Worm (Caenorhabditis elegans) whole organism, young adult: ENCODE measurements around the gene cest-2.1.
A peak's percentile ranks its signal among the peaks of the same experiment; 100 is the strongest.

Experiments used
- F23B12.7 ChIP-seq: sonication (generic microtip); optimal IDR thresholded peaks from 2 replicates; lab custom pipeline; 2017; ENCODE audit warnings: missing genetic modification characterization, mild to moderate bottlenecking, missing compliant biosample characterization, antibody characterized with exemption, moderate library complexity; ENCODE audit not compliant: insufficient read depth
- F55B11.4 ChIP-seq: sonication (generic microtip); optimal IDR thresholded peaks from 2 replicates; lab custom pipeline; 2016; ENCODE audit warnings: missing compliant biosample characterization, missing genetic modification characterization, borderline replicate concordance; ENCODE audit not compliant: insufficient read depth
- K12H6.12 ChIP-seq: fragments of 200-800 bp; sonication (Bioruptor generic); optimal IDR thresholded peaks from 2 replicates; lab custom pipeline; 2018; ENCODE audit warnings: mild to moderate bottlenecking, missing genetic modification characterization, missing compliant biosample characterization
- T07F8.4 ChIP-seq: sonication (generic microtip); optimal IDR thresholded peaks from 2 replicates; lab custom pipeline; 2016; ENCODE audit warnings: mild to moderate bottlenecking, missing genetic modification characterization, moderate library complexity, missing compliant biosample characterization
- Y95B8A.8 ChIP-seq: fragments of 200-800 bp; sonication (Bioruptor generic); IDR thresholded peaks from 2 replicates; pipeline ENCODE4 v1.3.6; 2022; ENCODE audit warnings: missing genetic modification reagents, missing genetic modification characterization, missing compliant biosample characterization
- ZK185.1 ChIP-seq: sonication (generic microtip); optimal IDR thresholded peaks from 2 replicates; lab custom pipeline; 2016; ENCODE audit warnings: mild to moderate bottlenecking, missing genetic modification characterization, missing compliant biosample characterization; ENCODE audit not compliant: poor library complexity, severe bottlenecking
- attf-6 ChIP-seq: fragments of 200-800 bp; sonication (Bioruptor generic); IDR thresholded peaks from 2 replicates; pipeline ENCODE4 v1.3.6; 2022; ENCODE audit warnings: missing genetic modification reagents, missing genetic modification characterization, missing compliant biosample characterization
- ceh-100 ChIP-seq: fragments of 200-800 bp; sonication (Bioruptor generic); IDR thresholded peaks from 2 replicates; pipeline ENCODE4 v1.3.6; 2022; ENCODE audit warnings: missing genetic modification reagents, missing genetic modification characterization, missing compliant biosample characterization
- ceh-27 ChIP-seq: fragments of 200-800 bp; sonication (Bioruptor generic); optimal IDR thresholded peaks from 2 replicates; lab custom pipeline; 2018; ENCODE audit warnings: mild to moderate bottlenecking, missing genetic modification characterization, moderate library complexity, missing compliant biosample characterization
- chd-7 ChIP-seq: sonication (generic microtip); optimal IDR thresholded peaks from 2 replicates; lab custom pipeline; 2016; ENCODE audit warnings: mild to moderate bottlenecking, missing genetic modification characterization, moderate library complexity, missing compliant biosample characterization
- dox-1 ChIP-seq: fragments of 200-800 bp; sonication (Bioruptor generic); IDR thresholded peaks from 2 replicates; pipeline ENCODE4 v1.3.6; 2022; ENCODE audit warnings: missing genetic modification reagents, missing genetic modification characterization, missing compliant biosample characterization
- egl-44 ChIP-seq: fragments of 200-800 bp; sonication (Bioruptor generic); IDR thresholded peaks from 2 replicates; pipeline ENCODE4 v1.3.6; 2022; ENCODE audit warnings: missing genetic modification reagents, missing genetic modification characterization, missing compliant biosample characterization
- egrh-3 ChIP-seq: fragments of 200-800 bp; sonication (Bioruptor generic); IDR thresholded peaks from 2 replicates; pipeline ENCODE4 v1.3.6; 2022; ENCODE audit warnings: missing genetic modification reagents, missing genetic modification characterization, missing compliant biosample characterization
- gei-17 ChIP-seq: fragments of 200-800 bp; sonication (Bioruptor generic); optimal IDR thresholded peaks from 2 replicates; lab custom pipeline; 2018; ENCODE audit warnings: mild to moderate bottlenecking, missing genetic modification characterization, missing compliant biosample characterization
- hmg-1.2 ChIP-seq: fragments of 200-800 bp; sonication (Bioruptor generic); IDR thresholded peaks from 2 replicates; pipeline ENCODE4 v1.3.6; 2022; ENCODE audit warnings: missing genetic modification reagents, missing genetic modification characterization, missing compliant biosample characterization
- hmg-20 ChIP-seq: fragments of 200-800 bp; sonication (Bioruptor generic); IDR thresholded peaks from 2 replicates; pipeline ENCODE4 v1.3.6; 2022; ENCODE audit warnings: missing genetic modification reagents, missing genetic modification characterization, missing compliant biosample characterization
- hrde-1 ChIP-seq: sonication (generic microtip); optimal IDR thresholded peaks from 2 replicates; lab custom pipeline; 2016; ENCODE audit warnings: missing genetic modification characterization, mild to moderate bottlenecking, missing compliant biosample characterization, moderate library complexity, missing genotype, missing genetic modification reagents, borderline replicate concordance
- lin-40 ChIP-seq: sonication (generic microtip); optimal IDR thresholded peaks from 2 replicates; lab custom pipeline; 2016; ENCODE audit warnings: missing genetic modification characterization, mild to moderate bottlenecking, missing compliant biosample characterization, missing genotype, missing genetic modification reagents
- lir-1 ChIP-seq: fragments of 200-800 bp; sonication (Bioruptor generic); conservative IDR thresholded peaks from 2 replicates; pipeline ENCODE4 v1.3.6; 2022; ENCODE audit warnings: missing genetic modification reagents, missing genetic modification characterization, missing compliant biosample characterization
- madf-3 ChIP-seq: fragments of 200-800 bp; sonication (Bioruptor generic); IDR thresholded peaks from 2 replicates; pipeline ENCODE4 v1.3.6; 2022; ENCODE audit warnings: missing genetic modification reagents, missing genetic modification characterization, missing compliant biosample characterization
- madf-6 ChIP-seq: fragments of 200-800 bp; sonication (Bioruptor generic); IDR thresholded peaks from 2 replicates; pipeline ENCODE4 v1.3.6; 2022; ENCODE audit warnings: missing genetic modification reagents, missing genetic modification characterization, missing compliant biosample characterization
- mes-4 ChIP-seq: sonication (generic microtip); optimal IDR thresholded peaks from 2 replicates; lab custom pipeline; 2016; ENCODE audit warnings: missing genotype, missing genetic modification characterization, missing compliant biosample characterization
- nfya-1 ChIP-seq: sonication (generic microtip); optimal IDR thresholded peaks from 2 replicates; lab custom pipeline; 2017; ENCODE audit warnings: antibody characterized with exemption, missing compliant biosample characterization, missing genetic modification characterization, borderline replicate concordance; ENCODE audit not compliant: insufficient read depth
- nfyb-1 ChIP-seq: fragments of 200-800 bp; sonication (Bioruptor generic); IDR thresholded peaks from 2 replicates; pipeline ENCODE4 v1.3.6; 2022; ENCODE audit warnings: missing genetic modification reagents, missing genetic modification characterization, missing compliant biosample characterization
- nhr-27 ChIP-seq: fragments of 200-800 bp; sonication (Bioruptor generic); optimal IDR thresholded peaks from 2 replicates; lab custom pipeline; 2018; ENCODE audit warnings: mild to moderate bottlenecking, missing genetic modification characterization, moderate library complexity, missing compliant biosample characterization
- nhr-90 ChIP-seq: sonication (generic microtip); optimal IDR thresholded peaks from 2 replicates; lab custom pipeline; 2016; ENCODE audit warnings: missing genotype, mild to moderate bottlenecking, missing genetic modification characterization, missing compliant biosample characterization
- pha-4 ChIP-seq: fragments of 150-350 bp; sonication (generic microtip); optimal IDR thresholded peaks from 2 replicates; lab custom pipeline; 2014; ENCODE audit warnings: missing biosample characterization, missing genetic modification reagents, missing genetic modification characterization
- rcor-1 ChIP-seq: fragments of 200-800 bp; sonication (Bioruptor generic); IDR thresholded peaks from 2 replicates; pipeline ENCODE4 v1.3.6; 2022; ENCODE audit warnings: missing genetic modification reagents, missing genetic modification characterization, missing compliant biosample characterization
- snpc-1.1 ChIP-seq: sonication (generic microtip); optimal IDR thresholded peaks from 2 replicates; lab custom pipeline; 2017; ENCODE audit warnings: missing genetic modification characterization, mild to moderate bottlenecking, missing compliant biosample characterization, antibody characterized with exemption, moderate library complexity, missing genotype, missing genetic modification reagents; ENCODE audit not compliant: insufficient read depth
- snpc-3.4 ChIP-seq: sonication (generic microtip); optimal IDR thresholded peaks from 2 replicates; lab custom pipeline; 2017; ENCODE audit warnings: missing genetic modification characterization, mild to moderate bottlenecking, missing compliant biosample characterization, antibody characterized with exemption, moderate library complexity, missing genotype, missing genetic modification reagents
- sptf-2 ChIP-seq: fragments of 200-800 bp; sonication (Bioruptor generic); optimal IDR thresholded peaks from 2 replicates; lab custom pipeline; 2018; ENCODE audit warnings: mild to moderate bottlenecking, missing genetic modification characterization, missing compliant biosample characterization
- tbx-9 ChIP-seq: sonication (generic microtip); optimal IDR thresholded peaks from 2 replicates; lab custom pipeline; 2016; ENCODE audit warnings: borderline replicate concordance, missing genetic modification characterization, inconsistent platforms, missing compliant biosample characterization
- zfh-2 ChIP-seq: fragments of 200-800 bp; sonication (Bioruptor generic); conservative IDR thresholded peaks from 2 replicates; pipeline ENCODE4 v1.3.6; 2022; ENCODE audit warnings: missing genetic modification reagents, missing genetic modification characterization, missing compliant biosample characterization
- ztf-6 ChIP-seq: fragments of 200-800 bp; sonication (Bioruptor generic); IDR thresholded peaks from 2 replicates; pipeline ENCODE4 v1.3.6; 2022; ENCODE audit warnings: missing genetic modification reagents, missing genetic modification characterization, missing compliant biosample characterization

cest-2.1 gene

ce11 chrV:14149125-14149524 is 22.2 kb downstream of the cest-2.1 start:
- TF ChIP-seq chd-7: no peak

ce11 chrV:14147114-14147513 is 24.2 kb downstream of the cest-2.1 start:
- TF ChIP-seq zfh-2 (GFP tag; lab: Robert Waterston, UW): peak; percentile 65
- TF ChIP-seq ceh-100 (GFP tag; lab: Robert Waterston, UW): no peak
- no peak for TF ChIP-seq dox-1 (GFP tag; lab: Robert Waterston, UW)

ce11 chrV:14146199-14146598 is 25.1 kb downstream of the cest-2.1 start, which contains the start of gene acs-10:
acs-10 (plus strand) TSS chrV:14146499.
- TF ChIP-seq rcor-1 (GFP tag; lab: Robert Waterston, UW): no peak
- TF ChIP-seq attf-6 (GFP tag; lab: Robert Waterston, UW): no peak

ce11 chrV:14145267-14145666 is 26.0 kb downstream of the cest-2.1 start, which contains the start of gene par-1:
par-1 (minus strand) TSS chrV:14145367.
- TF ChIP-seq madf-3 (GFP tag; lab: Robert Waterston, UW): no peak
- TF ChIP-seq lir-1 (GFP tag; lab: Robert Waterston, UW): no peak
- TF ChIP-seq mes-4: no peak
- TF ChIP-seq gei-17 (GFP tag; lab: Kevin White, UChicago): no peak
- TF ChIP-seq Y95B8A.8 (GFP tag; lab: Robert Waterston, UW): no peak
- TF ChIP-seq tbx-9 (tag; lab: Kevin White, UChicago): no peak
- TF ChIP-seq hrde-1 (tag; lab: Kevin White, UChicago): no peak
- TF ChIP-seq sptf-2 (GFP tag; lab: Kevin White, UChicago): no peak
- no peak for TF ChIP-seq nhr-90 (tag; lab: Kevin White, UChicago)
- TF ChIP-seq madf-6 (GFP tag; lab: Robert Waterston, UW): no peak
- no peak for TF ChIP-seq nhr-27 (tag; lab: Kevin White, UChicago)
- no peak for TF ChIP-seq ceh-100 (GFP tag; lab: Robert Waterston, UW)
- TF ChIP-seq pha-4: no peak

ce11 chrV:14143634-14144033 is 27.6 kb downstream of the cest-2.1 start:
- no peak for TF ChIP-seq ceh-27 (GFP tag; lab: Kevin White, UChicago)
- TF ChIP-seq nfyb-1 (GFP tag; lab: Robert Waterston, UW): no peak
- peak; percentile 38; the same call in 1 of the 2 replicates for TF ChIP-seq hmg-1.2 (GFP tag; lab: Robert Waterston, UW)
- no peak for TF ChIP-seq F55B11.4 (tag; lab: Kevin White, UChicago)
- no peak for TF ChIP-seq zfh-2 (GFP tag; lab: Robert Waterston, UW)
- no peak for TF ChIP-seq ZK185.1
- no peak for TF ChIP-seq T07F8.4 (tag; lab: Kevin White, UChicago)
- no peak for TF ChIP-seq egrh-3 (GFP tag; lab: Robert Waterston, UW)
- TF ChIP-seq F23B12.7 (tag; lab: Kevin White, UChicago): no peak
- no peak for TF ChIP-seq nfya-1 (tag; lab: Kevin White, UChicago)
- peak; percentile 13 for TF ChIP-seq lin-40
- no peak for TF ChIP-seq snpc-1.1 (tag; lab: Kevin White, UChicago)
- TF ChIP-seq snpc-3.4 (tag; lab: Kevin White, UChicago): no peak
- TF ChIP-seq egl-44: no peak
- no peak for TF ChIP-seq hmg-20 (GFP tag; lab: Robert Waterston, UW)
- no peak for TF ChIP-seq ztf-6
- TF ChIP-seq K12H6.12 (tag; lab: Kevin White, UChicago): no peak
